Worm (Caenorhabditis elegans) whole organism, young adult: ENCODE measurements around the gene ttll-15.

Experiments used
- B0261.1 ChIP-seq: sonication (generic microtip); optimal IDR thresholded peaks from 2 replicates; lab custom pipeline; 2016; ENCODE audit warnings: mild to moderate bottlenecking, missing genetic modification characterization, moderate library complexity, missing compliant biosample characterization
- F52B5.7 ChIP-seq: sonication (generic microtip); optimal IDR thresholded peaks from 2 replicates; lab custom pipeline; 2016; ENCODE audit warnings: mild to moderate bottlenecking, missing genetic modification characterization, missing compliant biosample characterization
- T07F8.4 ChIP-seq: sonication (generic microtip); optimal IDR thresholded peaks from 2 replicates; lab custom pipeline; 2016; ENCODE audit warnings: mild to moderate bottlenecking, missing genetic modification characterization, moderate library complexity, missing compliant biosample characterization
- Y56A3A.18 ChIP-seq: fragments of 200-800 bp; sonication (Bioruptor generic); IDR thresholded peaks from 2 replicates; pipeline ENCODE4 v1.3.6; 2022; ENCODE audit warnings: missing genetic modification reagents, missing genetic modification characterization, missing compliant biosample characterization
- Y79H2A.3 ChIP-seq: fragments of 200-800 bp; sonication (Bioruptor generic); conservative IDR thresholded peaks from 2 replicates; pipeline ENCODE4 v1.3.6; 2022; ENCODE audit warnings: missing genetic modification reagents, missing genetic modification characterization, missing compliant biosample characterization
- Y95B8A.8 ChIP-seq: fragments of 200-800 bp; sonication (Bioruptor generic); IDR thresholded peaks from 2 replicates; pipeline ENCODE4 v1.3.6; 2022; ENCODE audit warnings: missing genetic modification reagents, missing genetic modification characterization, missing compliant biosample characterization
- aptf-2 ChIP-seq: fragments of 200-800 bp; sonication (Bioruptor generic); conservative IDR thresholded peaks from 2 replicates; pipeline ENCODE4 v1.3.6; 2022; ENCODE audit warnings: missing genetic modification reagents, missing genetic modification characterization, missing compliant biosample characterization
- attf-6 ChIP-seq: fragments of 200-800 bp; sonication (Bioruptor generic); IDR thresholded peaks from 2 replicates; pipeline ENCODE4 v1.3.6; 2022; ENCODE audit warnings: missing genetic modification reagents, missing genetic modification characterization, missing compliant biosample characterization
- bed-2 ChIP-seq: fragments of 200-800 bp; sonication (Bioruptor generic); IDR thresholded peaks from 2 replicates; pipeline ENCODE4 v1.3.6; 2022; ENCODE audit warnings: missing genetic modification reagents, missing genetic modification characterization, missing compliant biosample characterization
- ccch-3 ChIP-seq: fragments of 200-800 bp; sonication (Bioruptor generic); optimal IDR thresholded peaks from 2 replicates; lab custom pipeline; 2018; ENCODE audit warnings: mild to moderate bottlenecking, missing genetic modification characterization, missing compliant biosample characterization
- cebp-1 ChIP-seq, 2 experiments: fragments of 200-800 bp in 1 of 2; sonication (Bioruptor generic) in 1 of 2; sonication (generic microtip) in 1 of 2; IDR thresholded peaks in 1 of 2; optimal IDR thresholded peaks in 1 of 2; 2 replicates each; pipeline versions ENCODE4 v1.3.6 to Lab custom; 2017 to 2022; ENCODE audit warnings: missing compliant biosample characterization in 2 of 2, missing genetic modification characterization in 2 of 2, mild to moderate bottlenecking in 1 of 2, missing genetic modification reagents in 1 of 2, moderate library complexity in 1 of 2
- ceh-27 ChIP-seq: fragments of 200-800 bp; sonication (Bioruptor generic); optimal IDR thresholded peaks from 2 replicates; lab custom pipeline; 2018; ENCODE audit warnings: mild to moderate bottlenecking, missing genetic modification characterization, moderate library complexity, missing compliant biosample characterization
- die-1 ChIP-seq: sonication (generic microtip); optimal IDR thresholded peaks from 2 replicates; lab custom pipeline; 2016; ENCODE audit warnings: missing genotype, mild to moderate bottlenecking, missing genetic modification characterization, missing compliant biosample characterization
- dox-1 ChIP-seq: fragments of 200-800 bp; sonication (Bioruptor generic); IDR thresholded peaks from 2 replicates; pipeline ENCODE4 v1.3.6; 2022; ENCODE audit warnings: missing genetic modification reagents, missing genetic modification characterization, missing compliant biosample characterization
- dpl-1 ChIP-seq: fragments of 150-350 bp; optimal IDR thresholded peaks from 2 replicates; lab custom pipeline; 2014; ENCODE audit warnings: missing biosample characterization, missing genetic modification reagents, missing genetic modification characterization
- him-1 ChIP-seq: sonication (generic microtip); optimal IDR thresholded peaks from 2 replicates; lab custom pipeline; 2016; ENCODE audit warnings: missing genotype, missing genetic modification reagents, missing genetic modification characterization, missing compliant biosample characterization
- hlh-26 ChIP-seq: fragments of 200-800 bp; sonication (Bioruptor generic); conservative IDR thresholded peaks from 2 replicates; pipeline ENCODE4 v1.3.6; 2022; ENCODE audit warnings: missing genetic modification reagents, missing genetic modification characterization, missing compliant biosample characterization
- hrde-1 ChIP-seq: sonication (generic microtip); optimal IDR thresholded peaks from 2 replicates; lab custom pipeline; 2016; ENCODE audit warnings: missing genetic modification characterization, mild to moderate bottlenecking, missing compliant biosample characterization, moderate library complexity, missing genotype, missing genetic modification reagents, borderline replicate concordance
- lag-1 ChIP-seq: fragments of 200-800 bp; sonication (Bioruptor generic); IDR thresholded peaks from 2 replicates; pipeline ENCODE4 v1.3.6; 2022; ENCODE audit warnings: missing genetic modification reagents, missing genetic modification characterization, missing compliant biosample characterization
- let-526 ChIP-seq: fragments of 200-800 bp; sonication (Bioruptor generic); IDR thresholded peaks from 2 replicates; pipeline ENCODE4 v1.3.6; 2022; ENCODE audit warnings: missing genetic modification reagents, missing genetic modification characterization, missing compliant biosample characterization
- let-607 ChIP-seq, 2 experiments: fragments of 200-800 bp in 1 of 2; sonication (Bioruptor generic) in 1 of 2; sonication (generic microtip) in 1 of 2; optimal IDR thresholded peaks; 2 replicates each; lab custom pipeline; 2016 to 2018; ENCODE audit warnings: mild to moderate bottlenecking in 2 of 2, missing compliant biosample characterization in 2 of 2, missing genetic modification characterization in 2 of 2, moderate library complexity in 2 of 2, missing genotype in 1 of 2
- lin-26 ChIP-seq: fragments of 200-800 bp; sonication (Bioruptor generic); IDR thresholded peaks from 2 replicates; pipeline ENCODE4 v1.3.6; 2022; ENCODE audit warnings: missing genetic modification reagents, missing genetic modification characterization, missing compliant biosample characterization
- lir-1 ChIP-seq: fragments of 200-800 bp; sonication (Bioruptor generic); conservative IDR thresholded peaks from 2 replicates; pipeline ENCODE4 v1.3.6; 2022; ENCODE audit warnings: missing genetic modification reagents, missing genetic modification characterization, missing compliant biosample characterization
- madf-6 ChIP-seq: fragments of 200-800 bp; sonication (Bioruptor generic); IDR thresholded peaks from 2 replicates; pipeline ENCODE4 v1.3.6; 2022; ENCODE audit warnings: missing genetic modification reagents, missing genetic modification characterization, missing compliant biosample characterization
- madf-8 ChIP-seq: fragments of 200-800 bp; sonication (Bioruptor generic); conservative IDR thresholded peaks from 2 replicates; pipeline ENCODE4 v1.3.6; 2022; ENCODE audit warnings: missing genetic modification reagents, missing genetic modification characterization, missing compliant biosample characterization
- mel-28 ChIP-seq: sonication (generic microtip); optimal IDR thresholded peaks from 2 replicates; lab custom pipeline; 2016; ENCODE audit warnings: borderline replicate concordance, mild to moderate bottlenecking, missing genetic modification characterization, missing compliant biosample characterization
- mxl-1 ChIP-seq: sonication (generic microtip); optimal IDR thresholded peaks from 2 replicates; lab custom pipeline; 2016; ENCODE audit warnings: missing genetic modification characterization, missing compliant biosample characterization
- nhr-179 ChIP-seq: sonication (generic microtip); optimal IDR thresholded peaks from 2 replicates; lab custom pipeline; 2016; ENCODE audit warnings: mild to moderate bottlenecking, missing genetic modification characterization, missing compliant biosample characterization
- nhr-27 ChIP-seq: fragments of 200-800 bp; sonication (Bioruptor generic); optimal IDR thresholded peaks from 2 replicates; lab custom pipeline; 2018; ENCODE audit warnings: mild to moderate bottlenecking, missing genetic modification characterization, moderate library complexity, missing compliant biosample characterization
- nhr-90 ChIP-seq: sonication (generic microtip); optimal IDR thresholded peaks from 2 replicates; lab custom pipeline; 2016; ENCODE audit warnings: missing genotype, mild to moderate bottlenecking, missing genetic modification characterization, missing compliant biosample characterization
- rec-8 ChIP-seq, 2 experiments: sonication (generic microtip); optimal IDR thresholded peaks; 2 replicates each; lab custom pipeline; 2016; ENCODE audit warnings: mild to moderate bottlenecking in 2 of 2, missing genetic modification characterization in 2 of 2, missing genetic modification reagents in 2 of 2, missing genotype in 2 of 2, missing biosample characterization in 1 of 2, missing compliant biosample characterization in 1 of 2, moderate library complexity in 1 of 2
- rpc-1 ChIP-seq, 2 experiments: fragments of 150-350 bp in 1 of 2; sonication (generic microtip) in 1 of 2; optimal IDR thresholded peaks; 2 replicates each; lab custom pipeline; 2014 to 2018; ENCODE audit warnings: missing biosample characterization in 1 of 2, missing genetic modification characterization in 1 of 2, missing genetic modification reagents in 1 of 2, missing genotype in 1 of 2
- sptf-2 ChIP-seq: fragments of 200-800 bp; sonication (Bioruptor generic); optimal IDR thresholded peaks from 2 replicates; lab custom pipeline; 2018; ENCODE audit warnings: mild to moderate bottlenecking, missing genetic modification characterization, missing compliant biosample characterization
- unc-130 ChIP-seq: sonication (generic microtip); optimal IDR thresholded peaks from 2 replicates; lab custom pipeline; 2016; ENCODE audit warnings: missing genetic modification reagents, missing genetic modification characterization, missing compliant biosample characterization
- ztf-22 ChIP-seq: fragments of 200-800 bp; sonication (Bioruptor generic); optimal IDR thresholded peaks from 2 replicates; lab custom pipeline; 2018; ENCODE audit warnings: mild to moderate bottlenecking, missing genetic modification characterization, moderate library complexity, missing compliant biosample characterization
- ztf-25 ChIP-seq: fragments of 200-800 bp; sonication (Bioruptor generic); IDR thresholded peaks from 2 replicates; pipeline ENCODE4 v1.3.6; 2022; ENCODE audit warnings: missing genetic modification reagents, missing genetic modification characterization, missing compliant biosample characterization
- ztf-28 ChIP-seq: fragments of 200-800 bp; sonication (Bioruptor generic); IDR thresholded peaks from 2 replicates; pipeline ENCODE4 v1.3.6; 2022; ENCODE audit warnings: missing genetic modification reagents, missing genetic modification characterization, missing compliant biosample characterization

Gene ttll-15

DNA sequence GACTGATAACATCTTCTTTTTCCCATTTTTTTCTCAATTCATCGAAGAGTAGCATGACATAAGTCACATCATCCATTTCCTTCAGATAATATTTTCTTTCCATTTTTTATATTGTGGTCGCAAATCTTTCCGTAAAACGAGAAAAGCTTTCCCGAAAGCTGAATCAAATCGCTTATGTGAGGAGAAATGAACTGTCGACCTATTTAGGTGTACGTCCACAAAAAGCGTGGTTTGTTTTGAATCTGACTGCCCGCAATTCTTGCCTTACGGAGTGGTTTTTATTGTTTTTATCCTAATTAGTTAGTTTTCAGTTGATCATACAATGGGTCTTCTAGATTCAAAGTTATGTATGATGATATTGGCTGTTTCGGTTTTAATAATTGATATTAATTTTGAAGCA is at the start of gene ttll-15:
Gene ttll-15 (plus strand): TSS at position 301 of the 400 bp plus-strand sequence.
- TF ChIP-seq mxl-1 (tag; lab: Kevin White, UChicago) (no peak), lir-1 (no peak), ceh-27 (GFP tag; lab: Kevin White, UChicago) (no peak), mel-28 (tag; lab: Kevin White, UChicago) (no peak), hlh-26 (GFP tag; lab: Robert Waterston, UW) (no peak), ztf-22 (GFP tag; lab: Kevin White, UChicago) (no peak), lin-26 (GFP tag; lab: Robert Waterston, UW) (no peak)
- TF ChIP-seq, all 124 proteins: peak for 0

DNA sequence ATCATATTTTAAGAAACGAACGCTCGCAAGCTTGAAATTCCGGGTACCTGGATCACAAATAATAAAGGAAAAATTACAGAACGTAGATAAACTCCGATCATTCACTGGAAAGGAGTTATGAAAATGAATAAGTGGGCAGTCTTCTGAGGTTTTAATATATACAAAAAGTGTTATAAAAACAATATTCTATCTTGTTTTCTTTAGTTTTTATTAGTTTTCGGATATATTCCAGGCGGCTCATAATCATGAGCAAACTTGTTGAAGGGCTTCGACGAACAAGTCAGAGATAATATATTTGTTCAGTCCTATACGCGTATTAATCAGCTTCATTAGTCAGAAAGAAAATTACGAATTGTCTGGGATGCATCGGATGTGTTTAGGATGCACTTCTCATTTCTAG is 44.4 kb upstream of the ttll-15 start, which contains the start of gene gcy-6:
Gene gcy-6 (minus strand): TSS at position 101 of the 400 bp plus-strand sequence.
- TF ChIP-seq ztf-28 (GFP tag; lab: Robert Waterston, UW) (no peak), rpc-1 (optimal IDR thresholded peaks at IDR 0.05; lab: Kevin White, UChicago) (no peak), rpc-1 (tag; optimal IDR thresholded peaks at IDR 0.05; lab: Kevin White, UChicago) (no peak), die-1 (tag; lab: Kevin White, UChicago) (no peak)

- TF ChIP-seq madf-8 = no peak
- no peak for TF ChIP-seq nhr-179 (tag; lab: Kevin White, UChicago)
Observed at ce11 chrV:10314371-10314770, 44.0 kb upstream of the ttll-15 start, which contains the start of gene trx-2. trx-2 (plus strand) TSS chrV:10314671.

DNA sequence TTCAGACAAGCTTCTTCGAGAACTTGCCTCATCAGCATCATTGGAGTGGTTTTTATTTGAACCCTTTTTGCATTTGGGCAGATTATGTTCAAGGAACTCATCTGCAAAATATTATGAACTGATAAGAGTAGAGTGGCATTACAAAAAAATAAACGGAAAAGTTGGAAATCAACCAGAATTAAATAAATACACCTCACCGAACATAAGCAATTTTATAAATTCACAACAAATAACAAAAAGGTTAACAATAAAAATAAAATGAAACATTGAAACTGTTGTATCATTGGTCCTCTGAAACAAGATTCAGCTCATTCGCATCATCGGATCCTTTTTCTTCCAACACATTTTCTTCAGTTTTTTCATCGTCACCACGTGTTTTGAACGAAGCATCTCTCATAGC is 41.0 kb upstream of the ttll-15 start, which contains the start of gene asps-1:
Gene asps-1 (minus strand): TSS at position 101 of the 400 bp plus-strand sequence.
- no peak for TF ChIP-seq bed-2 (GFP tag; lab: Robert Waterston, UW)
- TF ChIP-seq let-607 (tag; optimal IDR thresholded peaks at IDR 0.05; lab: Kevin White, UChicago) = no peak
- TF ChIP-seq B0261.1 (tag; lab: Kevin White, UChicago) = no peak
- no peak for TF ChIP-seq nhr-27 (tag; lab: Kevin White, UChicago)
- no peak for TF ChIP-seq rec-8 (tag; optimal IDR thresholded peaks at IDR 0.05; lab: Kevin White, UChicago)
- no peak for TF ChIP-seq Y79H2A.3 (GFP tag; lab: Robert Waterston, UW)
- TF ChIP-seq ztf-25 (GFP tag; lab: Robert Waterston, UW) = no peak
- no peak for TF ChIP-seq let-526 (GFP tag; lab: Robert Waterston, UW)
- no peak for TF ChIP-seq him-1 (tag; lab: Kevin White, UChicago)
- no peak for TF ChIP-seq hrde-1 (tag; lab: Kevin White, UChicago)
- TF ChIP-seq attf-6 (GFP tag; lab: Robert Waterston, UW) = no peak

DNA sequence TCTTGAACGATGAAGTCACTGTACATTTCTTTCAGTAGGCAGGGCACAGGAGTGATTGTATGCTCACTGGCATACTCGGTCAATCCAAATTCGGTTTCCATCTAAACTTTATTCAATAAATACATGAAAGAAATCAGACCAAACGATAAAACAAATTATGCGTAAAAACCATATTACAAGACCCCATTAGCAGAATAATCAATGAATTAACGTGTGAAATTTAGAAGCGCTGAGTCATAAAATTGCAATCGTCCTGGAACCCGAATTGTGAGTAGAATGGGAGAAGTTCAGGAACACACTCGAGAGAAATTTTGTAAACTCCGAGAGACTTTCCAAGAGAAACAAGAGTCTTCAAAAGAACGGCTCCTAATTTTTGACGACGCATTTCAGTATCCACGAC is 38.9 kb upstream of the ttll-15 start, which contains the start of gene B0024.11:
Gene B0024.11 (minus strand): TSS at position 101 of the 400 bp plus-strand sequence.
- TF ChIP-seq dox-1 (GFP tag; lab: Robert Waterston, UW) (no peak), T07F8.4 (no peak), aptf-2 (no peak), let-526 (GFP tag; lab: Robert Waterston, UW) (no peak), nhr-90 (tag; lab: Kevin White, UChicago) (no peak), lin-26 (GFP tag; lab: Robert Waterston, UW) (no peak), Y56A3A.18 (no peak), sptf-2 (GFP tag; lab: Kevin White, UChicago) (no peak), rpc-1 (optimal IDR thresholded peaks at IDR 0.05; lab: Kevin White, UChicago) (no peak), rpc-1 (tag; optimal IDR thresholded peaks at IDR 0.05; lab: Kevin White, UChicago) (no peak), mel-28 (tag; lab: Kevin White, UChicago) (no peak), Y79H2A.3 (GFP tag; lab: Robert Waterston, UW) (no peak), madf-6 (no peak), lag-1 (no peak), Y95B8A.8 (GFP tag; lab: Robert Waterston, UW) (no peak), dpl-1 (GFP tag; lab: Kevin White, UChicago) (no peak), ccch-3 (GFP tag; lab: Kevin White, UChicago) (no peak), F52B5.7 (no peak), ztf-22 (GFP tag; lab: Kevin White, UChicago) (no peak), unc-130 (no peak), cebp-1 (GFP tag; IDR thresholded peaks at IDR 0.05; lab: Robert Waterston, UW) (no peak), cebp-1 (tag; optimal IDR thresholded peaks at IDR 0.05; lab: Kevin White, UChicago) (no peak)
